Worm (Caenorhabditis elegans): Measurements from ENCODE around the gene Y67D2.5.

ce11 chrIII:1554347-1554746 lies 14.3 kb upstream of the Y67D2.5 start, which contains the start of gene ddx-35:
- TF ChIP-seq ama-1 (optimal IDR thresholded peaks at IDR 0.05) (no peak), pqm-1 (tag; optimal IDR thresholded peaks at IDR 0.05) (no peak), C38D4.7 (GFP tag; optimal IDR thresholded peaks at IDR 0.05) (no peak), dve-1 (tag; optimal IDR thresholded peaks at IDR 0.05) (no peak), ttx-3 (tag; optimal IDR thresholded peaks at IDR 0.05) (no peak), ceh-24 (tag; optimal IDR thresholded peaks at IDR 0.05) (no peak), tbx-7 (tag; optimal IDR thresholded peaks at IDR 0.05) (no peak), unc-55 (GFP tag; optimal IDR thresholded peaks at IDR 0.05) (no peak), hlh-13 (GFP tag; optimal IDR thresholded peaks at IDR 0.05) (no peak)
